Worm (Caenorhabditis elegans): ENCODE results near the gene K02E7.10.
"Not testable (repeated sequence)": the region's sequence is repeated elsewhere in the genome, so short reads cannot be mapped to it uniquely, and the experiment has no call there.

- not testable (repeated sequence) for TF ChIP-seq swsn-7 (tag; optimal IDR thresholded peaks at IDR 0.05); nhr-76 (tag; optimal IDR thresholded peaks at IDR 0.05); sptf-1 (tag; optimal IDR thresholded peaks at IDR 0.05); nhr-28 (tag; optimal IDR thresholded peaks at IDR 0.05); lin-15B (tag; optimal IDR thresholded peaks at IDR 0.05); elt-3 (tag; optimal IDR thresholded peaks at IDR 0.05); nhr-237 (tag; optimal IDR thresholded peaks at IDR 0.05); pax-3 (tag; optimal IDR thresholded peaks at IDR 0.05); unc-62 (GFP tag; optimal IDR thresholded peaks at IDR 0.05)
These were observed 6.1 kb downstream of the K02E7.10 start, which contains the start of gene btb-10 for ce11 chrII:1060702-1061101.

All from whole organism, L1 larva.